Worm (Caenorhabditis elegans): ENCODE results near the gene F35H12.5.
A peak's percentile ranks its signal among the peaks of the same experiment; 100 is the strongest.

The F35H12.5 gene

DNA sequence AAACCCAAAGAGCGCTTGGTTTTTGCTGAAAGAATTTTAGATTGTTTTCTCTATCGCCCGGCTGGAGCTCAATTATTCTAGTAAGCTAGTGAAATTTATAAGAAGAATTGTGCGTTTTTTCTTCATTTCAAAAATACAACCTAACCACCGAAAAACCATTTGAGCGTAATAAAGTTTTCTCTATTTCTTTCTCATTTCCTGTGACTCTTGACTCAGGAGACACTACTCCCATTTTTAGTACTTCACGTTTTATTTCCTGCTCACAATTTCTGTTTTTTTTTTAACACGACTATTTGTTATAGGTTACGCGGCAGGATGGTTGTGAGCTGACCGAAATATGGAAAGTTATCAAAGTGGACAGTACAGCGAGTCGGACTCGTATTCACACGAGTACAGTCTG is 5.2 kb upstream of the F35H12.5 start, which contains the start of gene F35H12.6 (continued):
- no peak for TF ChIP-seq madf-8 (GFP tag; conservative IDR thresholded peaks at IDR 0.05)
- no peak for TF ChIP-seq fkh-3 (tag; optimal IDR thresholded peaks at IDR 0.05)

DNA sequence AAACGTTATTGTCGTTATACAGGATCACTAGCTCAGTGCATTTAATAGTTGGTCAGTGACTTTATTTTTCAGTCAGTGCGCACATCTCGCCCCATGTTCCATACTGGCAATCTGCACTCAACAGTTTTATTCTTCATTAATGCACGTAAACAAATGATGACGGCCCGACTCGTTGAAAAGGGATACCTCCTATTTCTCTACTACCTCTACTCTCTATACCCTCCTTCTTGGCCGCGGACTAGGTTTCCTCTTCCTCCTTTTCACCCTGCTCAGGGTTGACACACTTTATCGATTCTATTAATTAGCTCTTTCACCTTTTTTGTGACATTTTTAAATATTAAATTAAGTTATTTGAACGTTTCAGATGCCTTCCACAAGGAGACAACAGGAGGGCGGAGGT is 2.7 kb upstream of the F35H12.5 start, which contains the start of gene sel-12:
TSS of gene sel-12 (plus strand) at position 358 of the 400 bp plus-strand sequence.
- no peak for TF ChIP-seq rpc-1 (optimal IDR thresholded peaks at IDR 0.05)
- TF ChIP-seq rpc-1 (tag; optimal IDR thresholded peaks at IDR 0.05) = no peak
- no peak for TF ChIP-seq ama-1 (optimal IDR thresholded peaks at IDR 0.05)
- TF ChIP-seq ama-1 (GFP tag; optimal IDR thresholded peaks at IDR 0.05) = no peak
- no peak for TF ChIP-seq rcor-1 (GFP tag; IDR thresholded peaks at IDR 0.05)
- no peak for TF ChIP-seq ztf-18 (tag; optimal IDR thresholded peaks at IDR 0.05)
- TF ChIP-seq athp-1 (tag; optimal IDR thresholded peaks at IDR 0.05) = no peak
- no peak for TF ChIP-seq B0019.2 (GFP tag; conservative IDR thresholded peaks at IDR 0.05)
- no peak for TF ChIP-seq B0336.3 (GFP tag; IDR thresholded peaks at IDR 0.05)
- TF ChIP-seq ceh-58 (GFP tag; IDR thresholded peaks at IDR 0.05) = no peak
- TF ChIP-seq zfh-2 (GFP tag; conservative IDR thresholded peaks at IDR 0.05) = no peak
- TF ChIP-seq F49E8.2 (tag; optimal IDR thresholded peaks at IDR 0.05; ENCODE audit: insufficient read depth) = no peak
- no peak for TF ChIP-seq dpff-1 (tag; optimal IDR thresholded peaks at IDR 0.05)
- no peak for TF ChIP-seq ztf-25 (GFP tag; IDR thresholded peaks at IDR 0.05)
- TF ChIP-seq nhr-120 (GFP tag; IDR thresholded peaks at IDR 0.05) = no peak
- TF ChIP-seq lsy-27 (tag; optimal IDR thresholded peaks at IDR 0.05; ENCODE audit: borderline replicate concordance, insufficient read depth) = no peak
- TF ChIP-seq F52B5.7 (tag; optimal IDR thresholded peaks at IDR 0.05) = no peak

DNA sequence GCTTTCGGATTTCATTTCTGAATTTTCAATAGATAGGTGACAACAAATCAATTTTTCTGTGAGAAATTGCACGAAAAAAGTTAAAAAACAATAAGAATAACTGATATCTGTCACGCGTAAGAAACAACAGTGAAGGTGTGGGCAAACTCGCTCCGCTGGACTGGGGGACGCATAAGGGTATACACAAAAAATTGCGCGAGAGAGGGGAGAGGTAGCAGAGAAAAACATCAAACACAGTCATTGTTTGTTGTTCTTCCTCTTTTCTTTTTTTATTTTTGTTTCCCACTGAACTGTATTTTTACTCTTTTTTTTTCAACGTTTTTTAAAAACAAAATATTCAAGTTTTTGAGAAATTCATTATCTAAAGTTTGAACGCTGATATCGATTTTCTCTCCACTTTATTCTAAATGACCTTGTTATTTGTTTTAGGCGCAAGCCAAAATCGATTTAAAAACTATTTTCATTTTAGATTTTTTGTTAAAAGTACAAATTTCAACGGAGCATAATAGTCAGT is 6.4 kb downstream of the F35H12.5 start, which contains the start of the genes pifk-1 and tbc-11:
TSS of gene pifk-1 (minus strand) at position 17 of the 514 bp plus-strand sequence.
TSS of gene tbc-11 (plus strand) at position 464 of the 514 bp plus-strand sequence.
- TF ChIP-seq dox-1 (GFP tag; IDR thresholded peaks at IDR 0.05) (0 out of 2 replicates have a peak, but pooled peaks have one; percentile 32), F23B12.7 (tag; optimal IDR thresholded peaks at IDR 0.05; ENCODE audit: insufficient read depth) (peak; percentile 71), bed-1 (GFP tag; IDR thresholded peaks at IDR 0.05) (no peak), F33H1.4 (GFP tag; IDR thresholded peaks at IDR 0.05) (no peak), egl-18 (GFP tag; IDR thresholded peaks at IDR 0.05) (no peak), snpc-1.1 (tag; optimal IDR thresholded peaks at IDR 0.05; ENCODE audit: insufficient read depth) (no peak), let-607 (tag; optimal IDR thresholded peaks at IDR 0.05) (peak in 1 of 2 experiments; percentile 12), madf-6 (GFP tag; IDR thresholded peaks at IDR 0.05) (no peak), ztf-25 (GFP tag; IDR thresholded peaks at IDR 0.05) (no peak), tbx-9 (tag; optimal IDR thresholded peaks at IDR 0.05; ENCODE audit: borderline replicate concordance) (no peak), egrh-3 (GFP tag; IDR thresholded peaks at IDR 0.05) (no peak), lin-40 (tag; optimal IDR thresholded peaks at IDR 0.05) (peak; percentile 23), hlh-12 (tag; optimal IDR thresholded peaks at IDR 0.05) (no peak), F52B5.7 (tag; optimal IDR thresholded peaks at IDR 0.05) (no peak), mes-4 (tag; optimal IDR thresholded peaks at IDR 0.05) (no peak), ceh-91 (GFP tag; IDR thresholded peaks at IDR 0.05) (no peak), nfya-2 (GFP tag; IDR thresholded peaks at IDR 0.05) (no peak), Y67H2A.10 (GFP tag; conservative IDR thresholded peaks at IDR 0.05) (no peak), rec-8 (tag; optimal IDR thresholded peaks at IDR 0.05) (no peak), Y56A3A.18 (GFP tag; IDR thresholded peaks at IDR 0.05) (no peak), hmg-20 (GFP tag; IDR thresholded peaks at IDR 0.05) (no peak), ceh-27 (GFP tag; optimal IDR thresholded peaks at IDR 0.05) (peak; percentile 24), zim-3 (tag; optimal IDR thresholded peaks at IDR 0.05) (no peak), ztf-28 (GFP tag; IDR thresholded peaks at IDR 0.05) (no peak), mcd-1 (GFP tag; IDR thresholded peaks at IDR 0.05) (peak; percentile 65), akir-1 (GFP tag; optimal IDR thresholded peaks at IDR 0.05) (no peak), F49E8.2 (tag; optimal IDR thresholded peaks at IDR 0.05; ENCODE audit: insufficient read depth) (no peak), nhr-80 (tag; optimal IDR thresholded peaks at IDR 0.05) (peak; percentile 75), C06A6.2 (GFP tag; conservative IDR thresholded peaks at IDR 0.05) (no peak), B0019.2 (GFP tag; conservative IDR thresholded peaks at IDR 0.05) (no peak), T07F8.4 (tag; optimal IDR thresholded peaks at IDR 0.05) (no peak)
